Fruit fly (Drosophila melanogaster) whole organism: ENCODE measurements around the gene CG11619.

Experiments used
- CG8478 ChIP-seq: fragments of >200 bp; optimal IDR thresholded peaks from 2 replicates; lab custom pipeline; 2018; ENCODE audit warnings: inconsistent platforms
- Dll ChIP-seq: fragments of >200 bp; optimal IDR thresholded peaks from 2 replicates; lab custom pipeline; 2017
- EcR ChIP-seq, 2 experiments: fragments of >200 bp; optimal IDR thresholded peaks; 2 replicates each; lab custom pipeline; 2017; ENCODE audit warnings: missing biosample characterization in 2 of 2, missing genetic modification characterization in 2 of 2, missing genetic modification reagents in 2 of 2
- psq ChIP-seq: fragments of >200 bp; optimal IDR thresholded peaks from 2 replicates; lab custom pipeline; 2017
- usp ChIP-seq: fragments of >200 bp; optimal IDR thresholded peaks from 2 replicates; lab custom pipeline; 2017; ENCODE audit warnings: missing biosample characterization, missing genetic modification characterization, mixed read lengths

dm6 chr3L:19024800-19025199 is 36.7 kb upstream of the CG11619 start:
- TF ChIP-seq usp (GFP tag; lab: Kevin White, UChicago) = no peak
- no peak for TF ChIP-seq Dll (lab: Kevin White, UChicago)
- no peak for TF ChIP-seq CG8478 (lab: Kevin White, UChicago)
- no peak for TF ChIP-seq psq
- TF ChIP-seq EcR (GFP tag; optimal IDR thresholded peaks at IDR 0.05; lab: Kevin White, UChicago) = no peak
